Worm (Caenorhabditis elegans): Measurements from ENCODE around the gene tmed-12.
"Not testable (repeated sequence)": the region's sequence is repeated elsewhere in the genome, so short reads cannot be mapped to it uniquely, and the experiment has no call there.

tmed-12 gene

DNA sequence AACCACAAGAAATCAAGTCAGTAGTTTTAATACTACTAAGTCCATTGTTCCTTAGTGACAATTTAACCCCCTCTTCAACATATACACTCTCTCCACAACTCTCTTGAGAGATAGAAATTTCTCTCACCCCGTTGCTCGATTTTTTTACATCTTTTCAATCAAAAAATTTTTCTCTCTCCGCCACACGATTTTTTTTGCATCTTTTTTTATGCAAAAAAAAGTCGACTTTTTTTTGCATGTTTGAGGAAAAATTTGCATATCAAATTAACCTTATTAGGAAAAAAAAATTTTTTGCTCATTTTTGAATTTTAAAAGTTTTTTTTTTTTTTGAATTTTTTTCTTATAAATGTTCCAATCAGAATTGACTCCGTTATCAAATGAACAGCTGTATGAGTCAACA, 16.1 kb downstream of the tmed-12 start (continued):
- TF ChIP-seq gei-17 (GFP tag; optimal IDR thresholded peaks at IDR 0.05) (no peak), cebp-2 (GFP tag; IDR thresholded peaks at IDR 0.05) (no peak), aptf-3 (GFP tag; IDR thresholded peaks at IDR 0.05) (no peak), lsl-1 (GFP tag; optimal IDR thresholded peaks at IDR 0.05) (no peak), bed-1 (GFP tag; IDR thresholded peaks at IDR 0.05) (no peak)

DNA sequence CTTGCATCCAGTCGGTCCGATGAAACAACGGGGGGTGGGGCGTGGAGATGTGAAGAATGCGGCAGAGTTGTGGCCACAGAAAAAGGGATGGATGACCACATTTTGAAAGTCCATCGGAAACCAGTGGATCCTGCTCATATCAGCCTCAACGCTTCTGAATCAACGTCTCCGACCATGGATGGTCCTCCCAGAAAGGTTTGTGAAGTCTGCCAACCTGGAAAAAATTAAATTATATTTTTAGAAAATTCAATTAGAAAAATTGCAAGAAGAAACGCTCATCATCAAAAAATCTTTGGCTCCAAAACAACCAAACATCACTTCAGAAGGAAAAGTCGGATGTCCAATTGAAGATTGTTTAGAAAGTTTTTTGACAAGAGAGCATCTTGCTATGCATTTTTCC, 21.8 kb downstream of the tmed-12 start, which contains the start of gene Y73B3A.8:
Y73B3A.8 (minus strand) TSS at position 101 of the 400 bp plus-strand sequence.
- no peak for TF ChIP-seq hmg-20 (GFP tag; IDR thresholded peaks at IDR 0.05)
- no peak for TF ChIP-seq dpff-1 (tag; optimal IDR thresholded peaks at IDR 0.05)
- TF ChIP-seq K12H6.12 (tag; optimal IDR thresholded peaks at IDR 0.05), result no peak
- no peak for TF ChIP-seq ekl-4 (GFP tag; IDR thresholded peaks at IDR 0.05)
- no peak for TF ChIP-seq fkh-3 (tag; optimal IDR thresholded peaks at IDR 0.05)
- TF ChIP-seq Y79H2A.3 (GFP tag; conservative IDR thresholded peaks at IDR 0.05), result no peak
- no peak for TF ChIP-seq nhr-120 (GFP tag; IDR thresholded peaks at IDR 0.05)
- no peak for TF ChIP-seq nfya-1 (tag; optimal IDR thresholded peaks at IDR 0.05; ENCODE audit: borderline replicate concordance, insufficient read depth)
- TF ChIP-seq F49E8.2 (tag; optimal IDR thresholded peaks at IDR 0.05; ENCODE audit: insufficient read depth), result no peak
- no peak for TF ChIP-seq sdz-38 (tag; optimal IDR thresholded peaks at IDR 0.05)
- TF ChIP-seq nfya-2 (GFP tag; IDR thresholded peaks at IDR 0.05), result no peak
- no peak for TF ChIP-seq F39B2.1 (GFP tag; IDR thresholded peaks at IDR 0.05)
- TF ChIP-seq gei-17 (GFP tag; optimal IDR thresholded peaks at IDR 0.05), result no peak
- TF ChIP-seq Y67H2A.10 (GFP tag; conservative IDR thresholded peaks at IDR 0.05), result no peak
- TF ChIP-seq mcd-1 (GFP tag; IDR thresholded peaks at IDR 0.05), result no peak
- TF ChIP-seq Y53G8AR.9 (GFP tag; conservative IDR thresholded peaks at IDR 0.05), result no peak
- TF ChIP-seq ets-4 (GFP tag; optimal IDR thresholded peaks at IDR 0.05), result no peak
- TF ChIP-seq T26A5.8 (tag; optimal IDR thresholded peaks at IDR 0.05), result no peak
- no peak for TF ChIP-seq rpc-1 (optimal IDR thresholded peaks at IDR 0.05)
- no peak for TF ChIP-seq rpc-1 (tag; optimal IDR thresholded peaks at IDR 0.05)

DNA sequence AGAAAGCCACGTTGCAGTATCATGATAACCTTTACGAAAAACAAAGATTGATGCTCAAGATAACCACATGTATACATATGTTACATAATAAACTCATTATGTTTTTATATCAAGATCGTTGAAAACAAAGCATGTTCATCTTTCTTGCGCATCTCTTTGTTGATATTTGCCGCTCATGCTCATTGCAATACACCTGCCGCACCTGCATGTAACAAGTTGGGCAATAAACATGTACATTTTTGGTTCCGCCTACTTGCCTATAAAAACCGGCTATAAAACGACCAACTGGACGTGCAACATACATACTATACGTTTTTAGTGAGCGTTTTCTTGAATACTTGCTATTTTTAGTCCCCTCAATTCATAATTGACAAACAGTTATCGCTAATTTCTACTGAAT, 43.6 kb downstream of the tmed-12 start, which contains the start of gene fbxa-16:
fbxa-16 (plus strand) TSS at position 301 of the 400 bp plus-strand sequence.
- TF ChIP-seq C06A6.2 (GFP tag; conservative IDR thresholded peaks at IDR 0.05); hrde-1 (tag; optimal IDR thresholded peaks at IDR 0.05; ENCODE audit: borderline replicate concordance); efl-1 (GFP tag; optimal IDR thresholded peaks at IDR 0.05): not testable (repeated sequence)

- TF ChIP-seq Y67H2A.10 (GFP tag; conservative IDR thresholded peaks at IDR 0.05) (no peak), B0019.2 (GFP tag; conservative IDR thresholded peaks at IDR 0.05) (no peak), F49E8.2 (tag; optimal IDR thresholded peaks at IDR 0.05; ENCODE audit: insufficient read depth) (no peak), cebp-1 (GFP tag; IDR thresholded peaks at IDR 0.05) (no peak), cebp-1 (tag; optimal IDR thresholded peaks at IDR 0.05) (no peak), chd-7 (tag; optimal IDR thresholded peaks at IDR 0.05) (no peak), snpc-3.4 (tag; optimal IDR thresholded peaks at IDR 0.05) (no peak), lin-26 (GFP tag; IDR thresholded peaks at IDR 0.05) (no peak), Y56A3A.18 (GFP tag; IDR thresholded peaks at IDR 0.05) (no peak)
Measured at ce11 chrX:117080-117479, 45.9 kb downstream of the tmed-12 start, which contains the start of gene fbxa-222. TSS of gene fbxa-222 (plus strand) at chrX:117380.
